Fruit fly (Drosophila melanogaster) whole organism, embryonic: ENCODE results near the gene mib1.

Experiments
- ATbp ChIP-seq: fragments of 200-800 bp; sonication (Bioruptor generic); optimal IDR thresholded peaks from 2 replicates; lab custom pipeline; 2017; ENCODE audit warnings: missing biosample characterization, mild to moderate bottlenecking, missing genetic modification characterization, missing genetic modification reagents
- Atf3 ChIP-seq: fragments of 200-800 bp; sonication (Bioruptor generic); optimal IDR thresholded peaks from 3 replicates; lab custom pipeline; 2016; ENCODE audit warnings: missing biosample characterization, missing genetic modification characterization
- B-H2 ChIP-seq: fragments of 200-800 bp; sonication (Bioruptor generic); optimal IDR thresholded peaks from 2 replicates; lab custom pipeline; 2018; ENCODE audit warnings: missing biosample characterization, mild to moderate bottlenecking, missing genetic modification characterization
- C15 ChIP-seq: fragments of 200-800 bp; sonication (Bioruptor generic); IDR thresholded peaks from 3 replicates; pipeline ENCODE4 v1.3.6; 2022; ENCODE audit warnings: missing biosample characterization, missing genetic modification characterization
- CG10267 ChIP-seq: fragments of 200-800 bp; sonication (Bioruptor generic); optimal IDR thresholded peaks from 2 replicates; lab custom pipeline; 2018; ENCODE audit warnings: missing biosample characterization, mild to moderate bottlenecking, missing genetic modification characterization, moderate library complexity
- CG12744 ChIP-seq: fragments of 200-800 bp; sonication (Bioruptor generic); optimal IDR thresholded peaks from 2 replicates; lab custom pipeline; 2016; ENCODE audit warnings: missing biosample characterization, missing genetic modification characterization
- CG14965 ChIP-seq: fragments of 200-800 bp; sonication (Bioruptor generic); optimal IDR thresholded peaks from 2 replicates; lab custom pipeline; 2016; ENCODE audit warnings: missing biosample characterization, missing genetic modification characterization, borderline replicate concordance
- CG15269 ChIP-seq: fragments of 200-800 bp; sonication (Bioruptor generic); optimal IDR thresholded peaks from 2 replicates; lab custom pipeline; 2018; ENCODE audit warnings: missing biosample characterization, mild to moderate bottlenecking, missing genetic modification characterization, moderate library complexity
- CG2116 ChIP-seq: fragments of 200-800 bp; sonication (Bioruptor generic); optimal IDR thresholded peaks from 3 replicates; lab custom pipeline; 2018; ENCODE audit warnings: missing biosample characterization, mild to moderate bottlenecking, missing genetic modification characterization
- CG2199 ChIP-seq: fragments of 200-800 bp; sonication (Bioruptor generic); IDR thresholded peaks from 3 replicates; pipeline ENCODE4 v1.3.6; 2022; ENCODE audit warnings: missing biosample characterization, missing genetic modification characterization
- CG32772 ChIP-seq: fragments of 200-800 bp; sonication (Bioruptor generic); IDR thresholded peaks from 2 replicates; pipeline ENCODE4 v1.3.6; 2022; ENCODE audit warnings: missing biosample characterization, missing genetic modification characterization
- CG3281 ChIP-seq: fragments of 200-800 bp; sonication (Bioruptor generic); optimal IDR thresholded peaks from 3 replicates; lab custom pipeline; 2017; ENCODE audit warnings: missing biosample characterization, mild to moderate bottlenecking, missing genetic modification characterization
- CG34376 ChIP-seq: fragments of 200-800 bp; sonication (Bioruptor generic); optimal IDR thresholded peaks from 2 replicates; lab custom pipeline; 2018; ENCODE audit warnings: missing biosample characterization, mild to moderate bottlenecking, missing genetic modification characterization
- CG4360 ChIP-seq: fragments of 200-800 bp; sonication (Bioruptor generic); IDR thresholded peaks from 2 replicates; pipeline ENCODE4 v1.3.6; 2022; ENCODE audit warnings: missing biosample characterization, missing genetic modification characterization
- CG4424 ChIP-seq: fragments of 200-800 bp; sonication (Bioruptor generic); optimal IDR thresholded peaks from 3 replicates; lab custom pipeline; 2016; ENCODE audit warnings: missing biosample characterization, missing genetic modification characterization
- CG4820 ChIP-seq: fragments of 200-800 bp; sonication (Bioruptor generic); optimal IDR thresholded peaks from 3 replicates; lab custom pipeline; 2016; ENCODE audit warnings: missing biosample characterization, missing genetic modification characterization
- CG6683 ChIP-seq: fragments of 200-800 bp; sonication (Bioruptor generic); optimal IDR thresholded peaks from 2 replicates; lab custom pipeline; 2017; ENCODE audit warnings: missing biosample characterization, mild to moderate bottlenecking, missing genetic modification characterization, missing genetic modification reagents
- CG6765 ChIP-seq: fragments of 200-800 bp; sonication (Bioruptor generic); optimal IDR thresholded peaks from 3 replicates; lab custom pipeline; 2017; ENCODE audit warnings: missing biosample characterization, mild to moderate bottlenecking, missing genetic modification characterization
- CG6813 ChIP-seq: fragments of 200-800 bp; sonication (Bioruptor generic); optimal IDR thresholded peaks from 2 replicates; lab custom pipeline; 2017; ENCODE audit warnings: missing biosample characterization, missing genetic modification characterization, mild to moderate bottlenecking, moderate library complexity, missing genetic modification reagents
- D19B ChIP-seq: fragments of 200-800 bp; sonication (Bioruptor generic); optimal IDR thresholded peaks from 2 replicates; lab custom pipeline; 2017; ENCODE audit warnings: missing biosample characterization, mild to moderate bottlenecking, missing genetic modification characterization
- E2f1 ChIP-seq: fragments of 200-800 bp; sonication (Bioruptor generic); IDR thresholded peaks from 2 replicates; pipeline ENCODE4 v1.3.6; 2022; ENCODE audit warnings: missing biosample characterization, missing genetic modification characterization
- Elba2 ChIP-seq: fragments of 200-800 bp; sonication (Bioruptor generic); optimal IDR thresholded peaks from 3 replicates; lab custom pipeline; 2016; ENCODE audit warnings: missing biosample characterization, missing genetic modification characterization
- Fer1 ChIP-seq: fragments of 200-800 bp; sonication (Bioruptor generic); optimal IDR thresholded peaks from 2 replicates; lab custom pipeline; 2017; ENCODE audit warnings: missing biosample characterization, mild to moderate bottlenecking, missing genetic modification characterization
- Oli ChIP-seq: fragments of 200-800 bp; sonication (Bioruptor generic); optimal IDR thresholded peaks from 2 replicates; lab custom pipeline; 2018; ENCODE audit warnings: missing biosample characterization, mild to moderate bottlenecking, missing genetic modification characterization, moderate library complexity
- Optix ChIP-seq: fragments of 200-800 bp; sonication (Bioruptor generic); IDR thresholded peaks from 3 replicates; pipeline ENCODE4 v1.3.6; 2022; ENCODE audit warnings: missing biosample characterization, missing genetic modification characterization
- Poxn ChIP-seq: fragments of 200-800 bp; sonication (Bioruptor generic); IDR thresholded peaks from 2 replicates; pipeline ENCODE4 v1.3.6; 2022; ENCODE audit warnings: missing biosample characterization, missing genetic modification characterization
- Sox100B ChIP-seq: fragments of 200-800 bp; sonication (Bioruptor generic); optimal IDR thresholded peaks from 3 replicates; lab custom pipeline; 2018; ENCODE audit warnings: missing biosample characterization, mild to moderate bottlenecking, missing genetic modification characterization
- YL-1 ChIP-seq: fragments of 200-800 bp; sonication (Bioruptor generic); optimal IDR thresholded peaks from 3 replicates; lab custom pipeline; 2017; ENCODE audit warnings: missing biosample characterization, mild to moderate bottlenecking, missing genetic modification characterization
- abd-A ChIP-seq: fragments of 200-800 bp; sonication (Bioruptor generic); optimal IDR thresholded peaks from 3 replicates; lab custom pipeline; 2019; ENCODE audit warnings: missing biosample characterization, mild to moderate bottlenecking, missing genetic modification characterization, moderate library complexity
- bsh ChIP-seq, 2 experiments: fragments of 200-800 bp; sonication (Bioruptor generic); optimal IDR thresholded peaks; 2 replicates each; lab custom pipeline; 2017 to 2018; ENCODE audit warnings: mild to moderate bottlenecking in 2 of 2, missing biosample characterization in 2 of 2, missing genetic modification characterization in 2 of 2, moderate library complexity in 1 of 2
- cas ChIP-seq: fragments of 200-800 bp; sonication (Bioruptor generic); IDR thresholded peaks from 2 replicates; pipeline ENCODE4 v1.3.6; 2022; ENCODE audit warnings: missing biosample characterization, missing genetic modification characterization
- gce ChIP-seq: fragments of 200-800 bp; sonication (Bioruptor generic); IDR thresholded peaks from 3 replicates; pipeline ENCODE4 v1.3.6; 2022; ENCODE audit warnings: missing biosample characterization, missing genetic modification characterization
- hbn ChIP-seq: fragments of 200-800 bp; sonication (Bioruptor generic); IDR thresholded peaks from 2 replicates; pipeline ENCODE4 v1.3.6; 2022; ENCODE audit warnings: missing biosample characterization, missing genetic modification characterization; ENCODE audit not compliant: partially characterized antibody
- klu ChIP-seq: fragments of 200-800 bp; sonication (Bioruptor generic); IDR thresholded peaks from 2 replicates; pipeline ENCODE4 v1.3.6; 2022; ENCODE audit warnings: missing biosample characterization, missing genetic modification characterization
- kni ChIP-seq: fragments of 200-800 bp; sonication (Bioruptor generic); optimal IDR thresholded peaks from 3 replicates; lab custom pipeline; 2017; ENCODE audit warnings: mild to moderate bottlenecking, missing biosample characterization, missing genetic modification reagents, missing genetic modification characterization
- luna ChIP-seq: fragments of 200-800 bp; sonication (Bioruptor generic); optimal IDR thresholded peaks from 2 replicates; lab custom pipeline; 2016; ENCODE audit warnings: missing biosample characterization, missing genetic modification characterization
- nmo ChIP-seq: fragments of 200-800 bp; sonication (Bioruptor generic); optimal IDR thresholded peaks from 2 replicates; lab custom pipeline; 2018; ENCODE audit warnings: missing biosample characterization, mild to moderate bottlenecking, missing genetic modification characterization, moderate library complexity
- onecut ChIP-seq: fragments of 200-800 bp; sonication (Bioruptor generic); IDR thresholded peaks from 2 replicates; pipeline ENCODE4 v1.3.6; 2022; ENCODE audit warnings: missing biosample characterization, missing genetic modification characterization
- prd ChIP-seq, 3 experiments: fragments of >200 bp in 2 of 3; fragments of 200-800 bp in 1 of 3; sonication (Bioruptor generic) in 1 of 3; optimal IDR thresholded peaks in 2 of 3; IDR thresholded peaks in 1 of 3; 2 replicates in 2 of 3; 3 replicates in 1 of 3; pipeline versions ENCODE4 v1.3.6 to Lab custom; 2017 to 2022; ENCODE audit warnings: missing biosample characterization in 1 of 3, missing genetic modification characterization in 1 of 3
- pum ChIP-seq: fragments of 200-800 bp; sonication (Bioruptor generic); optimal IDR thresholded peaks from 2 replicates; lab custom pipeline; 2016; ENCODE audit warnings: missing biosample characterization, missing genetic modification characterization
- scrt ChIP-seq: fragments of 200-800 bp; sonication (Bioruptor generic); optimal IDR thresholded peaks from 2 replicates; lab custom pipeline; 2018; ENCODE audit warnings: missing biosample characterization, mild to moderate bottlenecking, missing genetic modification characterization, moderate library complexity
- seq ChIP-seq: fragments of 200-800 bp; sonication (Bioruptor generic); IDR thresholded peaks from 2 replicates; pipeline ENCODE4 v1.3.6; 2022; ENCODE audit warnings: missing biosample characterization, missing genetic modification characterization
- so ChIP-seq: fragments of 200-800 bp; sonication (Bioruptor generic); IDR thresholded peaks from 3 replicates; pipeline ENCODE4 v1.3.6; 2022; ENCODE audit warnings: missing biosample characterization, missing genetic modification characterization
- sr ChIP-seq: fragments of 200-800 bp; sonication (Bioruptor generic); IDR thresholded peaks from 3 replicates; pipeline ENCODE4 v1.3.6; 2022; ENCODE audit warnings: missing biosample characterization, missing genetic modification characterization
- tgo ChIP-seq: fragments of 200-800 bp; sonication (Bioruptor generic); IDR thresholded peaks from 3 replicates; pipeline ENCODE4 v1.3.6; 2022; ENCODE audit warnings: missing biosample characterization, missing genetic modification characterization
- wek ChIP-seq: fragments of 200-800 bp; sonication (Bioruptor generic); optimal IDR thresholded peaks from 3 replicates; lab custom pipeline; 2018; ENCODE audit warnings: missing biosample characterization, mild to moderate bottlenecking, missing genetic modification characterization, moderate library complexity
- zen2 ChIP-seq: fragments of 200-800 bp; sonication (Bioruptor generic); IDR thresholded peaks from 3 replicates; pipeline ENCODE4 v1.3.6; 2022; ENCODE audit warnings: missing biosample characterization, missing genetic modification characterization; ENCODE audit not compliant: partially characterized antibody
- zfh1 ChIP-seq: fragments of 200-800 bp; sonication (Bioruptor generic); IDR thresholded peaks from 3 replicates; pipeline ENCODE4 v1.3.6; 2022; ENCODE audit warnings: missing biosample characterization, missing genetic modification characterization

mib1 gene

DNA sequence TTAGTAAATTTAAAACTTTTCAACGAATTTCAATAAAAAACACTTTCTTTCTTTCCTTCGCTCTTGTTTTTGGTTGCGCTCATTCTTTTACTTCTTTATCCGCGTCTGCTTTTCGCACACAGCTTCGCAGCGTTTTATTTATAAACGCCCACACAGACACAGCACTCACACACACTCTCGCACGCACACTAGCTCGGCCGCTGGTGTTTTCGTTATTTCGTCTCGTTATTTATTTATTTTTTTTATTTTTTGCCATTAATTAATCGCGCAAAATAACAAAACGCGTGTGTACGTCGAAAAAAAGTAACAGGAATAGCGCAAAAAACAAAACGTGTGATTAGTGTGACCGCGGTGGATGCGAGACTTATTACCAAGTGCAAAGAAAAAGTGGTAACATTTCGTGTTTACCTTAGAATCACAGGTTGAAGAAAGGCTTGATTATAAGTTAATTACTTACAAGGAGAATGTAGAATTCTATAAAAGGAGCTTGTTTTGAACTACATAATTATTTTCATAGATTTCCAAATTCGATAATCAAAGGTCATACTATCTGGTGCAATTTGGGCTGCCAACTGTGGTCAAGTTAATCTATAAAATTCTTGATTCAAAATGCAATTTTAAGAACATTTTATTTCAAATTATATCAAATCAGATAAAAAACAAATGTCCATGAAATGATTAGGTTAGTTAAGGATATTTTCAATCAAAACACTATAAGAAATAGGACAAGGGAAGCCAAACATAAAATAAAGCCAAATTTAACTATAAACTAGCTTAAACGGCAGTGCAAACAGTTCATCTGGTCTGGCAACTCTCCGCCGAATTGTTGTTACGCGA, 7.0 kb downstream of the mib1 start, which contains the start of the genes hzg and mRpS31 (continued):
- TF ChIP-seq CG12744 (GFP tag; lab: Kevin White, UChicago): peak; percentile 40
- TF ChIP-seq CG6683: no peak
- peak; percentile 35 for TF ChIP-seq YL-1 (GFP tag; lab: Kevin White, UChicago)
- no peak for TF ChIP-seq kni (GFP tag; lab: Kevin White, UChicago)
- peak; percentile 1 for TF ChIP-seq Oli
- TF ChIP-seq onecut (GFP tag; lab: Robert Waterston, UW): no peak
- TF ChIP-seq Sox100B (GFP tag; lab: Kevin White, UChicago): peak; percentile 40
- peak; percentile 58 for TF ChIP-seq CG2116 (GFP tag; lab: Kevin White, UChicago)
- TF ChIP-seq CG34376: peak; percentile 36
- TF ChIP-seq cas (GFP tag; lab: Robert Waterston, UW): no peak
- no peak for TF ChIP-seq so (GFP tag; lab: Robert Waterston, UW)
- peak; percentile 53 for TF ChIP-seq CG4424
- no peak for TF ChIP-seq CG2199
- TF ChIP-seq zfh1 (GFP tag; lab: Robert Waterston, UW): peak; percentile 39; the same call in 1 of the 3 replicates
- TF ChIP-seq zen2 (GFP tag; lab: Robert Waterston, UW): no peak
- TF ChIP-seq CG6813 (GFP tag; lab: Kevin White, UChicago): no peak
- peak; percentile 55 to 81 for TF ChIP-seq bsh (GFP tag; optimal IDR thresholded peaks at IDR 0.05; lab: Kevin White, UChicago)
- TF ChIP-seq CG3281: peak; percentile 5
- TF ChIP-seq ATbp: no peak
- no peak for TF ChIP-seq Elba2
- no peak for TF ChIP-seq CG6765
- no peak for TF ChIP-seq seq (GFP tag; lab: Robert Waterston, UW)
- peak; percentile 44 for TF ChIP-seq nmo (GFP tag; lab: Kevin White, UChicago)
- no peak for TF ChIP-seq klu (GFP tag; lab: Robert Waterston, UW)
- TF ChIP-seq CG10267 (tag; lab: Kevin White, UChicago): peak; percentile 67
- TF ChIP-seq gce (GFP tag; lab: Robert Waterston, UW): no peak
- TF ChIP-seq Poxn (GFP tag; lab: Robert Waterston, UW): no peak
- no peak for TF ChIP-seq E2f1 (GFP tag; lab: Robert Waterston, UW)
- TF ChIP-seq CG15269: peak; percentile 46
- TF ChIP-seq wek (GFP tag; lab: Kevin White, UChicago): no peak
- TF ChIP-seq Optix (GFP tag; lab: Robert Waterston, UW): no peak
- TF ChIP-seq CG32772 (GFP tag; lab: Robert Waterston, UW): no peak
- TF ChIP-seq hbn (GFP tag; lab: Robert Waterston, UW): no peak
- no peak for TF ChIP-seq B-H2 (GFP tag; lab: Kevin White, UChicago)
- TF ChIP-seq pum (GFP tag; lab: Kevin White, UChicago): peak; percentile 54
- no peak for TF ChIP-seq D19B
- TF ChIP-seq C15 (GFP tag; lab: Robert Waterston, UW): no peak
- peak; percentile 37 for TF ChIP-seq abd-A
- peak; percentile 52 for TF ChIP-seq Atf3 (GFP tag; lab: Kevin White, UChicago)
- TF ChIP-seq scrt (GFP tag; lab: Kevin White, UChicago): peak; percentile 34
- TF ChIP-seq CG4360 (GFP tag; lab: Robert Waterston, UW): no peak
- peak; percentile 50; the same call in 2 of the 3 replicates for TF ChIP-seq tgo (GFP tag; lab: Robert Waterston, UW)
- no peak for TF ChIP-seq CG14965 (GFP tag; lab: Kevin White, UChicago)
- peak; percentile 49 for TF ChIP-seq CG4820 (GFP tag; lab: Kevin White, UChicago)
- peak; percentile 61; the same call in 1 of the 3 replicates for TF ChIP-seq sr (GFP tag; lab: Robert Waterston, UW)
- no peak for TF ChIP-seq luna
- TF ChIP-seq Fer1 (GFP tag; lab: Kevin White, UChicago): no peak
- TF ChIP-seq prd (optimal IDR thresholded peaks at IDR 0.05; lab: Kevin White, UChicago): no peak
- peak; percentile 43; the same call in 2 of the 3 replicates for TF ChIP-seq prd (GFP tag; IDR thresholded peaks at IDR 0.05; lab: Robert Waterston, UW)
